Worm (Caenorhabditis elegans): ENCODE results near the gene F59F4.3.

DNA sequence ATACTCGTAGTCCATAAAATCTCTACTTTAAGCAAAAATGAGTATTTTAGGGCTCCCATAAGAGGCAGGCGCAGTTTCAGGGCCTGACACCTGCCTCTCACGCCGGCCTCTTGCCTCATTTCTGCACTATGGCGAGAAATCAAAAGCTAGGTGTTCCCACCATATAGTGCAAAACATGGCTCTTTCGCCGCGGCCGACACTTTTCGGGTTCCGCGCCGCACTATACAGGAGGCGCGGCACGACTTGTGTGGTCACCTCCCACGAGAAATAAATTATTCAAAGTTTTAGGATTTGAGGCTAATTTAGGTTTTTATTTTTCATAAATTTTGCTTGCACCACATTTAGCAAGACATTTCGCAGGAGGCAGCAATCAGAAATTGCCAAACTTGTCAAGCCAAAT lies 45.1 kb upstream of the F59F4.3 start:
- TF ChIP-seq nhr-28 (tag; optimal IDR thresholded peaks at IDR 0.05) (no peak), ztf-11 (tag; optimal IDR thresholded peaks at IDR 0.05) (no peak), egl-27 (tag; optimal IDR thresholded peaks at IDR 0.05) (no peak), ama-1 (optimal IDR thresholded peaks at IDR 0.05) (no peak), aly-2 (tag; optimal IDR thresholded peaks at IDR 0.05) (no peak), ZK546.5 (tag; optimal IDR thresholded peaks at IDR 0.05) (no peak), pqm-1 (tag; optimal IDR thresholded peaks at IDR 0.05) (no peak)
